Worm (Caenorhabditis elegans) whole organism, L1 larva: ENCODE measurements around the gene srd-11.

Source experiments
- C04F5.9 ChIP-seq: sonication (generic microtip); optimal IDR thresholded peaks from 2 replicates; lab custom pipeline; 2016; ENCODE audit warnings: missing genetic modification characterization, missing compliant biosample characterization
- C34B4.2 ChIP-seq: sonication (generic microtip); optimal IDR thresholded peaks from 2 replicates; lab custom pipeline; 2017; ENCODE audit warnings: mild to moderate bottlenecking, missing genetic modification characterization, missing compliant biosample characterization
- Y116A8C.19 ChIP-seq: sonication (generic microtip); optimal IDR thresholded peaks from 2 replicates; lab custom pipeline; 2016; ENCODE audit warnings: missing compliant biosample characterization, missing genetic modification characterization, borderline replicate concordance
- aha-1 ChIP-seq: fragments of 150-350 bp; optimal IDR thresholded peaks from 2 replicates; lab custom pipeline; 2014; ENCODE audit warnings: missing biosample characterization, missing genetic modification characterization
- aly-2 ChIP-seq: fragments of 150-350 bp; optimal IDR thresholded peaks from 2 replicates; lab custom pipeline; 2014; ENCODE audit warnings: missing biosample characterization, missing genetic modification characterization
- ceh-8 ChIP-seq: fragments of 200-800 bp; sonication (Bioruptor generic); optimal IDR thresholded peaks from 2 replicates; lab custom pipeline; 2018; ENCODE audit warnings: mild to moderate bottlenecking, missing genetic modification characterization, moderate library complexity, missing compliant biosample characterization
- ceh-82 ChIP-seq, 3 experiments: fragments of 150-350 bp in 1 of 3; sonication (generic microtip) in 2 of 3; optimal IDR thresholded peaks; 2 replicates each; lab custom pipeline; 2014 to 2017; ENCODE audit warnings: missing biosample characterization in 3 of 3, missing genetic modification characterization in 3 of 3
- ceh-90 ChIP-seq: sonication (generic microtip); optimal IDR thresholded peaks from 2 replicates; lab custom pipeline; 2016; ENCODE audit warnings: missing genetic modification characterization, missing compliant biosample characterization
- efl-1 ChIP-seq, 4 experiments: fragments of 150-350 bp; optimal IDR thresholded peaks in 3 of 4; peaks in 1 of 4; 1 replicate in 1 of 4; 2 replicates in 3 of 4; lab custom pipeline; 2014; ENCODE audit warnings: missing biosample characterization in 2 of 4, missing genetic modification characterization in 2 of 4, missing genetic modification reagents in 2 of 4
- efl-3 ChIP-seq: fragments of 200-800 bp; sonication (Bioruptor generic); optimal IDR thresholded peaks from 2 replicates; lab custom pipeline; 2018; ENCODE audit warnings: mild to moderate bottlenecking, missing genetic modification characterization, missing compliant biosample characterization
- egl-13 ChIP-seq: sonication (generic microtip); optimal IDR thresholded peaks from 2 replicates; lab custom pipeline; 2016; ENCODE audit warnings: missing genotype, missing genetic modification reagents, missing genetic modification characterization, missing compliant biosample characterization
- elt-2 ChIP-seq: sonication (generic microtip); optimal IDR thresholded peaks from 2 replicates; lab custom pipeline; 2016; ENCODE audit warnings: missing genetic modification characterization, mild to moderate bottlenecking, inconsistent platforms, missing compliant biosample characterization, missing genetic modification reagents
- elt-3 ChIP-seq, 6 experiments: fragments of 150-350 bp in 1 of 6; sonication (generic microtip); optimal IDR thresholded peaks; 2 replicates each; lab custom pipeline; 2017 to 2018; ENCODE audit warnings: missing biosample characterization in 6 of 6, missing genetic modification characterization in 6 of 6, inconsistent platforms in 1 of 6
- ets-5 ChIP-seq: fragments of 200-800 bp; sonication (Bioruptor generic); IDR thresholded peaks from 2 replicates; pipeline ENCODE4 v1.3.6; 2022; ENCODE audit warnings: missing genetic modification characterization, missing compliant biosample characterization
- fkh-10 ChIP-seq: sonication (generic microtip); optimal IDR thresholded peaks from 2 replicates; lab custom pipeline; 2017; ENCODE audit warnings: missing biosample characterization, missing genetic modification reagents, missing genetic modification characterization
- fkh-4 ChIP-seq: sonication (generic microtip); optimal IDR thresholded peaks from 2 replicates; lab custom pipeline; 2016; ENCODE audit warnings: missing compliant biosample characterization, missing genetic modification characterization, borderline replicate concordance
- fkh-8 ChIP-seq: sonication (generic microtip); optimal IDR thresholded peaks from 2 replicates; lab custom pipeline; 2016; ENCODE audit warnings: mild to moderate bottlenecking, missing genetic modification characterization, missing compliant biosample characterization
- fos-1 ChIP-seq: fragments of 150-350 bp; optimal IDR thresholded peaks from 2 replicates; lab custom pipeline; 2014; ENCODE audit warnings: missing biosample characterization, missing genetic modification characterization
- hlh-17 ChIP-seq: fragments of 200-800 bp; sonication (Bioruptor generic); optimal IDR thresholded peaks from 2 replicates; lab custom pipeline; 2018; ENCODE audit warnings: missing genetic modification characterization, mild to moderate bottlenecking, missing compliant biosample characterization, moderate library complexity, borderline replicate concordance
- irx-1 ChIP-seq: sonication (generic microtip); optimal IDR thresholded peaks from 2 replicates; lab custom pipeline; 2016; ENCODE audit warnings: missing genetic modification characterization, missing compliant biosample characterization
- jun-1 ChIP-seq: fragments of 150-350 bp; optimal IDR thresholded peaks from 2 replicates; lab custom pipeline; 2014; ENCODE audit warnings: missing biosample characterization, missing genetic modification reagents, missing genetic modification characterization
- lin-13 ChIP-seq: fragments of 150-350 bp; optimal IDR thresholded peaks from 2 replicates; lab custom pipeline; 2014; ENCODE audit warnings: missing biosample characterization, missing genetic modification reagents, missing genetic modification characterization
- lin-15B ChIP-seq: fragments of 150-350 bp; sonication (generic microtip); optimal IDR thresholded peaks from 3 replicates; lab custom pipeline; 2014; ENCODE audit warnings: missing biosample characterization, missing genetic modification characterization
- lin-39 ChIP-seq: fragments of 150-350 bp; optimal IDR thresholded peaks from 2 replicates; lab custom pipeline; 2014; ENCODE audit warnings: missing biosample characterization, missing genetic modification reagents, missing genetic modification characterization
- lir-3 ChIP-seq: sonication (generic microtip); optimal IDR thresholded peaks from 2 replicates; lab custom pipeline; 2016; ENCODE audit warnings: mild to moderate bottlenecking, missing genetic modification characterization, moderate library complexity, missing compliant biosample characterization; ENCODE audit not compliant: poor library complexity
- mdl-1 ChIP-seq, 2 experiments: fragments of 150-350 bp; optimal IDR thresholded peaks; 2 replicates each; lab custom pipeline; 2014 to 2017; ENCODE audit warnings: missing biosample characterization in 2 of 2, missing genetic modification characterization in 2 of 2, inconsistent platforms in 1 of 2
- mep-1 ChIP-seq: fragments of 150-350 bp; optimal IDR thresholded peaks from 2 replicates; lab custom pipeline; 2014; ENCODE audit warnings: missing biosample characterization, missing genetic modification characterization
- nhr-237 ChIP-seq: fragments of 150-350 bp; optimal IDR thresholded peaks from 2 replicates; lab custom pipeline; 2014; ENCODE audit warnings: missing biosample characterization, missing genetic modification characterization
- nhr-28 ChIP-seq: fragments of 150-350 bp; optimal IDR thresholded peaks from 2 replicates; lab custom pipeline; 2014; ENCODE audit warnings: missing biosample characterization, missing genetic modification characterization
- nhr-47 ChIP-seq: sonication (generic microtip); optimal IDR thresholded peaks from 2 replicates; lab custom pipeline; 2016; ENCODE audit warnings: mild to moderate bottlenecking, missing genetic modification characterization, moderate library complexity, missing compliant biosample characterization
- nhr-76 ChIP-seq: sonication (generic microtip); optimal IDR thresholded peaks from 2 replicates; lab custom pipeline; 2017; ENCODE audit warnings: missing biosample characterization, missing genetic modification characterization
- nhr-77 ChIP-seq: fragments of 150-350 bp; optimal IDR thresholded peaks from 2 replicates; lab custom pipeline; 2014; ENCODE audit warnings: missing biosample characterization, missing genetic modification characterization
- nhr-85 ChIP-seq: sonication (generic microtip); peaks from one replicate; lab custom pipeline; 2016; ENCODE audit warnings: missing genetic modification characterization, inconsistent platforms, missing compliant biosample characterization
- nhr-90 ChIP-seq: sonication (generic microtip); optimal IDR thresholded peaks from 2 replicates; lab custom pipeline; 2016; ENCODE audit warnings: mild to moderate bottlenecking, missing genetic modification characterization, missing compliant biosample characterization; ENCODE audit not compliant: poor library complexity
- pag-3 ChIP-seq: sonication (generic microtip); optimal IDR thresholded peaks from 2 replicates; lab custom pipeline; 2017; ENCODE audit warnings: missing genetic modification characterization, mild to moderate bottlenecking, missing compliant biosample characterization, antibody characterized with exemption, borderline replicate concordance; ENCODE audit not compliant: insufficient read depth
- pax-3 ChIP-seq: fragments of 200-800 bp; sonication (Bioruptor generic); optimal IDR thresholded peaks from 2 replicates; lab custom pipeline; 2018; ENCODE audit warnings: mild to moderate bottlenecking, missing genetic modification characterization, moderate library complexity, missing compliant biosample characterization
- snpc-4 ChIP-seq: fragments of 150-350 bp; optimal IDR thresholded peaks from 2 replicates; lab custom pipeline; 2014; ENCODE audit warnings: missing biosample characterization, missing genetic modification characterization
- sox-4 ChIP-seq: sonication (generic microtip); optimal IDR thresholded peaks from 2 replicates; lab custom pipeline; 2016; ENCODE audit warnings: missing genetic modification characterization, missing compliant biosample characterization
- sptf-1 ChIP-seq: fragments of 150-350 bp; optimal IDR thresholded peaks from 2 replicates; lab custom pipeline; 2014; ENCODE audit warnings: missing biosample characterization, missing genetic modification characterization
- swsn-7 ChIP-seq: sonication (generic microtip); optimal IDR thresholded peaks from 2 replicates; lab custom pipeline; 2016; ENCODE audit warnings: missing genetic modification characterization, missing compliant biosample characterization
- tbx-2 ChIP-seq: sonication (generic microtip); optimal IDR thresholded peaks from 2 replicates; lab custom pipeline; 2016; ENCODE audit warnings: missing genetic modification characterization, missing compliant biosample characterization
- tlp-1 ChIP-seq: fragments of 150-350 bp; optimal IDR thresholded peaks from 2 replicates; lab custom pipeline; 2014; ENCODE audit warnings: missing biosample characterization, missing genetic modification characterization
- unc-130 ChIP-seq: fragments of 150-350 bp; optimal IDR thresholded peaks from 2 replicates; lab custom pipeline; 2017; ENCODE audit warnings: missing biosample characterization, missing genetic modification characterization, inconsistent platforms
- unc-62 ChIP-seq: fragments of 150-350 bp; optimal IDR thresholded peaks from 2 replicates; lab custom pipeline; 2014; ENCODE audit warnings: missing biosample characterization, missing genetic modification reagents, missing genetic modification characterization
- unc-86 ChIP-seq: sonication (generic microtip); optimal IDR thresholded peaks from 2 replicates; lab custom pipeline; 2016; ENCODE audit warnings: missing genetic modification characterization, missing compliant biosample characterization
- unc-98 ChIP-seq: fragments of 200-800 bp; sonication (Bioruptor generic); IDR thresholded peaks from 2 replicates; pipeline ENCODE4 v1.3.6; 2022; ENCODE audit warnings: missing genetic modification characterization, missing compliant biosample characterization
- vab-15 ChIP-seq: sonication (generic microtip); optimal IDR thresholded peaks from 2 replicates; lab custom pipeline; 2017; ENCODE audit warnings: missing genotype, mild to moderate bottlenecking, missing genetic modification characterization, missing compliant biosample characterization
- xbp-1 ChIP-seq: sonication (generic microtip); optimal IDR thresholded peaks from 2 replicates; lab custom pipeline; 2016; ENCODE audit warnings: missing genetic modification characterization, missing compliant biosample characterization
- zag-1 ChIP-seq: fragments of 150-350 bp; optimal IDR thresholded peaks from 2 replicates; lab custom pipeline; 2014; ENCODE audit warnings: missing biosample characterization, missing genetic modification characterization
- ztf-11 ChIP-seq, 2 experiments: sonication (generic microtip); optimal IDR thresholded peaks; 2 replicates each; lab custom pipeline; 2016 to 2017; ENCODE audit warnings: missing genetic modification characterization in 2 of 2, missing biosample characterization in 1 of 2, missing compliant biosample characterization in 1 of 2

The srd-11 gene

ce11 chrV:13656346-13657254, 36.9 kb upstream of the srd-11 start (continued):
- peak; percentile 11 for TF ChIP-seq xbp-1 (tag; lab: Kevin White, UChicago)
- TF ChIP-seq unc-130 (tag; lab: Kevin White, UChicago): peak; percentile 43
- TF ChIP-seq nhr-47 (tag; lab: Kevin White, UChicago): peak; percentile 20
- TF ChIP-seq mdl-1 (tag; optimal IDR thresholded peaks at IDR 0.05; lab: Kevin White, UChicago): peak; percentile 29 to 67
- TF ChIP-seq efl-1 (optimal IDR thresholded peaks at IDR 0.05; lab: Kevin White, UChicago): peak in 1 of 2 experiments; percentile 27
- TF ChIP-seq efl-1 (GFP tag; optimal IDR thresholded peaks at IDR 0.05 in 1 of 2; lab: Kevin White, UChicago): peak in 1 of 2 experiments; percentile 58
- TF ChIP-seq sptf-1 (tag; lab: Kevin White, UChicago): no peak
- no peak for TF ChIP-seq zag-1 (tag; lab: Kevin White, UChicago)
- TF ChIP-seq pag-3 (tag; lab: Kevin White, UChicago): no peak
- no peak for TF ChIP-seq unc-86 (tag; lab: Kevin White, UChicago)
- TF ChIP-seq nhr-237 (tag; lab: Kevin White, UChicago): no peak
- no peak for TF ChIP-seq ceh-8 (GFP tag; lab: Kevin White, UChicago)
- TF ChIP-seq egl-13 (tag; lab: Kevin White, UChicago): no peak
- TF ChIP-seq sox-4: no peak
- no peak for TF ChIP-seq fkh-10 (GFP tag; lab: Kevin White, UChicago)
- TF ChIP-seq jun-1 (tag; lab: Kevin White, UChicago): peak; percentile 22
- TF ChIP-seq tbx-2: peak; percentile 32
- no peak for TF ChIP-seq ets-5 (GFP tag; lab: Robert Waterston, UW)
- no peak for TF ChIP-seq snpc-4
- no peak for TF ChIP-seq efl-3 (GFP tag; lab: Kevin White, UChicago)
- TF ChIP-seq fkh-8: peak; percentile 2
- no peak for TF ChIP-seq lin-13 (GFP tag; lab: Kevin White, UChicago)
- TF ChIP-seq C04F5.9: no peak
- TF ChIP-seq fos-1: peak; percentile 23
- TF ChIP-seq vab-15 (tag; lab: Kevin White, UChicago): peak; percentile 35
- TF ChIP-seq nhr-85 (tag; lab: Kevin White, UChicago): peak; percentile 96
- no peak for TF ChIP-seq nhr-76 (tag; lab: Kevin White, UChicago)
- peak; percentile 37 for TF ChIP-seq mep-1 (tag; lab: Kevin White, UChicago)
- no peak for TF ChIP-seq nhr-28 (tag; lab: Kevin White, UChicago)
- no peak for TF ChIP-seq unc-62 (GFP tag; lab: Kevin White, UChicago)
- TF ChIP-seq nhr-90 (tag; lab: Kevin White, UChicago): peak; percentile 83
- TF ChIP-seq elt-3 (tag; optimal IDR thresholded peaks at IDR 0.05; lab: Kevin White, UChicago): peak in 4 of 6 experiments; percentile 24 to 99 (median 78)
- TF ChIP-seq elt-2 (tag; lab: Kevin White, UChicago): peak; percentile 80
- no peak for TF ChIP-seq nhr-77 (tag; lab: Kevin White, UChicago)
- TF ChIP-seq swsn-7 (tag; lab: Kevin White, UChicago): peak; percentile 28
- peak; percentile 18 for TF ChIP-seq irx-1 (tag; lab: Kevin White, UChicago)
- TF ChIP-seq ceh-82 (tag; optimal IDR thresholded peaks at IDR 0.05; lab: Kevin White, UChicago): no peak
- no peak for TF ChIP-seq fkh-4 (tag; lab: Kevin White, UChicago)
- TF ChIP-seq aha-1 (tag; lab: Kevin White, UChicago): no peak
- TF ChIP-seq aly-2 (tag; lab: Kevin White, UChicago): no peak
- TF ChIP-seq tlp-1 (tag; lab: Kevin White, UChicago): no peak
- no peak for TF ChIP-seq unc-98 (GFP tag; lab: Robert Waterston, UW)
- no peak for TF ChIP-seq lin-15B (tag; lab: Kevin White, UChicago)
- TF ChIP-seq C34B4.2 (tag; lab: Kevin White, UChicago): no peak
- no peak for TF ChIP-seq hlh-17 (GFP tag; lab: Kevin White, UChicago)
- TF ChIP-seq ztf-11 (tag; optimal IDR thresholded peaks at IDR 0.05; lab: Kevin White, UChicago): no peak
- peak; percentile 67 for TF ChIP-seq pax-3
- TF ChIP-seq lin-39 (tag; lab: Kevin White, UChicago): no peak
- TF ChIP-seq ceh-90 (tag; lab: Kevin White, UChicago): peak; percentile 26
- peak; percentile 19 for TF ChIP-seq lir-3 (tag; lab: Kevin White, UChicago)
- TF ChIP-seq Y116A8C.19 (tag; lab: Kevin White, UChicago): no peak
